Worm (Caenorhabditis elegans) whole organism, early embryonic: ENCODE measurements around the gene Y43F8B.19.

Experiments
- B0310.2 ChIP-seq: sonication (generic microtip); optimal IDR thresholded peaks from 2 replicates; lab custom pipeline; 2016; ENCODE audit warnings: mild to moderate bottlenecking, missing genetic modification characterization, missing compliant biosample characterization
- F13C5.2 ChIP-seq: sonication (generic microtip); optimal IDR thresholded peaks from 2 replicates; lab custom pipeline; 2017; ENCODE audit warnings: mild to moderate bottlenecking, missing genetic modification characterization, inconsistent platforms, missing compliant biosample characterization
- aly-1 ChIP-seq: sonication (generic microtip); optimal IDR thresholded peaks from 2 replicates; lab custom pipeline; 2016; ENCODE audit warnings: missing genetic modification characterization, missing compliant biosample characterization
- ama-1 ChIP-seq: fragments of 150-350 bp; optimal IDR thresholded peaks from 2 replicates; lab custom pipeline; 2014
- ceh-13 ChIP-seq: fragments of 200-800 bp; sonication (Bioruptor generic); optimal IDR thresholded peaks from 2 replicates; lab custom pipeline; 2018; ENCODE audit warnings: mild to moderate bottlenecking, missing genetic modification characterization, missing compliant biosample characterization
- ceh-36 ChIP-seq: sonication (generic microtip); optimal IDR thresholded peaks from 2 replicates; lab custom pipeline; 2016; ENCODE audit warnings: missing genetic modification characterization, inconsistent platforms, missing compliant biosample characterization
- ets-7 ChIP-seq: sonication (generic microtip); optimal IDR thresholded peaks from 2 replicates; lab custom pipeline; 2016; ENCODE audit warnings: missing genotype, missing genetic modification characterization, missing compliant biosample characterization
- flt-1 ChIP-seq: fragments of 200-800 bp; sonication (Bioruptor generic); IDR thresholded peaks from 2 replicates; pipeline ENCODE4 v1.3.6; 2022; ENCODE audit warnings: missing genetic modification characterization, missing compliant biosample characterization
- hmbx-1 ChIP-seq: sonication (generic microtip); optimal IDR thresholded peaks from 2 replicates; lab custom pipeline; 2016; ENCODE audit warnings: mild to moderate bottlenecking, missing genetic modification characterization, missing compliant biosample characterization
- hmg-4 ChIP-seq: fragments of 200-800 bp; sonication (Bioruptor generic); optimal IDR thresholded peaks from 2 replicates; lab custom pipeline; 2018; ENCODE audit warnings: mild to moderate bottlenecking, missing genetic modification characterization, missing compliant biosample characterization
- hnd-1 ChIP-seq: sonication (generic microtip); optimal IDR thresholded peaks from 2 replicates; lab custom pipeline; 2016; ENCODE audit warnings: missing genetic modification characterization, missing compliant biosample characterization
- pes-1 ChIP-seq: fragments of 200-800 bp; sonication (Bioruptor generic); IDR thresholded peaks from 2 replicates; pipeline ENCODE4 v1.3.6; 2022; ENCODE audit warnings: missing genetic modification reagents, missing genetic modification characterization, missing compliant biosample characterization
- scrt-1 ChIP-seq: fragments of 200-800 bp; sonication (Bioruptor generic); IDR thresholded peaks from 2 replicates; pipeline ENCODE4 v1.3.6; 2022; ENCODE audit warnings: missing genetic modification characterization, missing compliant biosample characterization
- sea-1 ChIP-seq: fragments of 200-800 bp; sonication (Bioruptor generic); conservative IDR thresholded peaks from 2 replicates; pipeline ENCODE4 v1.3.6; 2022; ENCODE audit warnings: missing genetic modification characterization, missing compliant biosample characterization
- tbx-11 ChIP-seq: fragments of 200-800 bp; sonication (Bioruptor generic); IDR thresholded peaks from 2 replicates; pipeline ENCODE4 v1.3.6; 2022; ENCODE audit warnings: missing genetic modification characterization, missing compliant biosample characterization
- tbx-37 ChIP-seq: fragments of 200-800 bp; sonication (Bioruptor generic); conservative IDR thresholded peaks from 2 replicates; pipeline ENCODE4 v1.3.6; 2022; ENCODE audit warnings: missing genetic modification reagents, missing genetic modification characterization, missing compliant biosample characterization
- tra-4 ChIP-seq: sonication (generic microtip); optimal IDR thresholded peaks from 2 replicates; lab custom pipeline; 2017; ENCODE audit warnings: missing genetic modification characterization, missing compliant biosample characterization

Y43F8B.19 gene

DNA sequence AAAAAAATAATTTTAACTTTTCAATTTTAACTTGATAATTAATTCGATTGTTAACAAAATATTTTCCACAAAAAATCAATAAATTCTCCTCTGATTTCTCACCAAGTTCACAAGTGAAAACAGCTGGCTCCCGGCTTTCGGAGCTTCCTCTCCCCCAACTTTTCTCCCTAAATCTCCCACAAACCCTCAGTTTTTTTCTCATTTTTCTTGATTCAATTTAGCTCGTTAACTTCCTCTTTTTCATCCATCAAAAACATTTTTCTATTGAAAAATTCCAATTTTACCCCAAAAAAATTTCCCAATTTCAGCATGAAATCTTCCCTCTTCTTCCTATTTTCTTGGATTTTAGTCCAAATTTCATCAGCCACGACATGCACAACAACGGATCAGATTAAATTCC, 41.7 kb downstream of the Y43F8B.19 start, which contains the start of gene Y43F8B.11:
Gene Y43F8B.11 (plus strand): TSS at position 301 of the 400 bp plus-strand sequence.
- TF ChIP-seq scrt-1 (GFP tag; lab: Robert Waterston, UW) = no peak
- no peak for TF ChIP-seq hmg-4 (GFP tag; lab: Kevin White, UChicago)
- TF ChIP-seq flt-1 (GFP tag; lab: Robert Waterston, UW) = no peak
- TF ChIP-seq pes-1 = no peak
- no peak for TF ChIP-seq tbx-11 (GFP tag; lab: Robert Waterston, UW)
- no peak for TF ChIP-seq tra-4

DNA sequence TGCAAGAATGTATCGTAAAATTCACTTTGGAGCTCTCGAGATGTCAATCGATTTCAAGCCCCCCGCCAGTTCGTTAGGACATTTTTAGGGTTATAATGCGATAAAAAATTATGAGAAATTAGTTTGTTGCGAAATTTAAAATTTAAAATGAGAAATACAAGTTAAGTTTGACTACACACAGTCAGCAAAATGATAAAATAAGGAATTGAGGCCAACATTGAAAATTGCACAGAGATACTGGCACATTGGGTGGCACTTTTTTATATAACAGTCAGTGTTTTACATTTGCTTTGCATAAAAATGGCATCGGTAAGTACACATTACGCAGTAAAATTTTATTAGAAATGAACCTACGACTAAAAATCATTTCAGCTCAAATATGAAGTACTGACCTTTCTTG, 44.0 kb downstream of the Y43F8B.19 start, which contains the start of gene Y43F8B.12:
Gene Y43F8B.12 (plus strand): TSS at position 301 of the 400 bp plus-strand sequence.
- TF ChIP-seq tbx-37 (GFP tag; lab: Robert Waterston, UW) (no peak), ets-7 (tag; lab: Kevin White, UChicago) (no peak), pes-1 (no peak)

DNA sequence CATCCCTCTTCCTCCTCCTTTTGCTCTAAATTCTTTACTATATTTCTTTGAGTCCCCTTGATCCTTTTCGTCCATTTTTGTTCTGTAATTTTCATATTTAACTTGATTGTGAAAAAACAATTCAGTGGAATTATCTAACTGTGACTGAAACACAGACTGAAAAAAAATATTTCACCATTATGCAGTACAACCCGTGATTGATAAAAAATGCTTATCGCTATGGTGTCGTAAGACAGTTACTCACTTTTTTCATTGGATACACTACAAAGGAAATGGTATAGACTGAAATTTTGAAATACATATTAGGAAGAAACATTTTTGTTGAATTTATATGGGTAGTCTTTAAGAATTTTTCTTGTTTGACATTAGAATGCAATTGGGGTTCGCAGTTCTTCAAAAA, 44.5 kb downstream of the Y43F8B.19 start, which contains the start of gene Y43F8B.23:
Gene Y43F8B.23 (minus strand): TSS at position 75 of the 400 bp plus-strand sequence.
- no peak for TF ChIP-seq hnd-1 (tag; lab: Kevin White, UChicago)
- no peak for TF ChIP-seq ets-7 (tag; lab: Kevin White, UChicago)
- TF ChIP-seq tra-4 = no peak
- TF ChIP-seq F13C5.2 = no peak
- TF ChIP-seq hmg-4 (GFP tag; lab: Kevin White, UChicago) = no peak
- TF ChIP-seq hmbx-1 = no peak
- TF ChIP-seq ceh-13 = no peak
- TF ChIP-seq B0310.2 (tag; lab: Kevin White, UChicago) = no peak
- TF ChIP-seq flt-1 (GFP tag; lab: Robert Waterston, UW) = no peak
- TF ChIP-seq ama-1 (lab: Kevin White, UChicago) = no peak
- TF ChIP-seq tbx-37 (GFP tag; lab: Robert Waterston, UW) = no peak

DNA sequence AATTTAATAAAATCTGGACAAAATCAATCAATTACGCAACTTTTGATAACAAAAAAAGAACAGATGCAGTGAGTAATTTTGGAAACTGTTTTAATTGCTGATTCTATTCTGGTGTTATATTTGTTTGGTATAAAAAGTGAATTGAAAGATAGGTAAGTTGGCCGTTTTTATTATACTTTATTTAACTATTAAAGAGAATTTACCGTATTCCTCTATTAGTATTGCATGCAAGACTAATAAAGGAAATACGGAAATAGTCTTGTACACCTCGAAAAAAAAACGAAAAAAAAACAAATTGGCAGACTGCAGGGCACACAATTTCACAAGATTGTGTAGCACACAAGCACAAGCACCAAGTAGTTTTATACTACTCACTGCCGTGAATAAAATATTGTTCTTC, 49.5 kb downstream of the Y43F8B.19 start, which contains the start of gene Y43F8B.25:
Gene Y43F8B.25 (plus strand): TSS at position 301 of the 400 bp plus-strand sequence.
- TF ChIP-seq pes-1 = no peak
- TF ChIP-seq hmg-4 (GFP tag; lab: Kevin White, UChicago) = no peak
- TF ChIP-seq ama-1 (lab: Kevin White, UChicago) = no peak
- TF ChIP-seq tra-4 = no peak
- TF ChIP-seq ets-7 (tag; lab: Kevin White, UChicago) = no peak
- no peak for TF ChIP-seq sea-1
- TF ChIP-seq tbx-37 (GFP tag; lab: Robert Waterston, UW) = no peak
- TF ChIP-seq ceh-13 = no peak
- no peak for TF ChIP-seq aly-1 (tag; lab: Kevin White, UChicago)
- TF ChIP-seq hmbx-1 = no peak

DNA sequence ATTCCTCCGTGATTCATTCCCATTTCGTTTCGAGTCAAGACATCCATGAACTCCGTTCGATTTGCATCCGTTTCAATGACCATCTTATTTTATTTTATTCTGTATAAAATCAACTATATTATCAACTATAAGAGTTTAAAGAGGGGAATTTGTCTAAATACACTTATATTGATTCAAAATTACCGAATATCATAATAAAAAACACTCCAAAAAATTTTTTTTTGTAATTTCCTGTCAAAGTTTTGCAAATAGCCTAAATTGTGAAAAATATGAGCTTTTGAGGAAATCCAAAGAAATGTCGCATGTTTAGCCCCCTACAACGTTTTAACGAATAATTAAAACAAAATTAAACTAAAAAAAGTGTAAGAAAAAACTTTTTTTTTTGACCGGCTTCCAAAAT, 50.1 kb downstream of the Y43F8B.19 start, which contains the start of gene Y43F8B.15:
Gene Y43F8B.15 (minus strand): TSS at position 101 of the 400 bp plus-strand sequence.
- TF ChIP-seq hmg-4 (GFP tag; lab: Kevin White, UChicago) = no peak
- no peak for TF ChIP-seq pes-1
- no peak for TF ChIP-seq tra-4
- TF ChIP-seq F13C5.2 = no peak
- no peak for TF ChIP-seq scrt-1 (GFP tag; lab: Robert Waterston, UW)
- TF ChIP-seq ets-7 (tag; lab: Kevin White, UChicago) = no peak
- no peak for TF ChIP-seq flt-1 (GFP tag; lab: Robert Waterston, UW)
- TF ChIP-seq ceh-36 (tag; lab: Kevin White, UChicago) = no peak
- no peak for TF ChIP-seq sea-1
- no peak for TF ChIP-seq hmbx-1
- TF ChIP-seq ceh-13 = no peak
- no peak for TF ChIP-seq hnd-1 (tag; lab: Kevin White, UChicago)
